Worm (Caenorhabditis elegans) whole organism, L1 larva: Measurements from ENCODE around the gene ttr-15.
A peak's percentile ranks its signal among the peaks of the same experiment; 100 is the strongest.

Experiments used
- alr-1 ChIP-seq: fragments of 200-800 bp; sonication (Bioruptor generic); optimal IDR thresholded peaks from 2 replicates; lab custom pipeline; 2018; ENCODE audit warnings: borderline replicate concordance, mild to moderate bottlenecking, missing genetic modification characterization, missing compliant biosample characterization
- blmp-1 ChIP-seq: fragments of 150-350 bp; optimal IDR thresholded peaks from 2 replicates; lab custom pipeline; 2014; ENCODE audit warnings: missing biosample characterization, missing genetic modification characterization
- ceh-63 ChIP-seq: fragments of 200-800 bp; sonication (Bioruptor generic); optimal IDR thresholded peaks from 2 replicates; lab custom pipeline; 2018; ENCODE audit warnings: mild to moderate bottlenecking, missing genetic modification characterization, missing compliant biosample characterization
- ceh-88 ChIP-seq: fragments of 200-800 bp; sonication (Bioruptor generic); IDR thresholded peaks from 2 replicates; pipeline ENCODE4 v1.3.6; 2022; ENCODE audit warnings: missing genetic modification characterization, missing compliant biosample characterization
- ceh-90 ChIP-seq: sonication (generic microtip); optimal IDR thresholded peaks from 2 replicates; lab custom pipeline; 2016; ENCODE audit warnings: missing genetic modification characterization, missing compliant biosample characterization
- ces-1 ChIP-seq: fragments of 150-350 bp; optimal IDR thresholded peaks from 2 replicates; lab custom pipeline; 2014; ENCODE audit warnings: missing biosample characterization, missing genetic modification reagents, missing genetic modification characterization
- dsc-1 ChIP-seq: sonication (generic microtip); optimal IDR thresholded peaks from 2 replicates; lab custom pipeline; 2016; ENCODE audit warnings: mild to moderate bottlenecking, missing genetic modification characterization, missing compliant biosample characterization
- efl-1 ChIP-seq, 4 experiments: fragments of 150-350 bp; optimal IDR thresholded peaks in 3 of 4; peaks in 1 of 4; 1 replicate in 1 of 4; 2 replicates in 3 of 4; lab custom pipeline; 2014; ENCODE audit warnings: missing biosample characterization in 2 of 4, missing genetic modification characterization in 2 of 4, missing genetic modification reagents in 2 of 4
- elt-3 ChIP-seq, 6 experiments: fragments of 150-350 bp in 1 of 6; sonication (generic microtip); optimal IDR thresholded peaks; 2 replicates each; lab custom pipeline; 2017 to 2018; ENCODE audit warnings: missing biosample characterization in 6 of 6, missing genetic modification characterization in 6 of 6, inconsistent platforms in 1 of 6
- fkh-10 ChIP-seq: sonication (generic microtip); optimal IDR thresholded peaks from 2 replicates; lab custom pipeline; 2017; ENCODE audit warnings: missing biosample characterization, missing genetic modification reagents, missing genetic modification characterization
- fkh-4 ChIP-seq: sonication (generic microtip); optimal IDR thresholded peaks from 2 replicates; lab custom pipeline; 2016; ENCODE audit warnings: missing compliant biosample characterization, missing genetic modification characterization, borderline replicate concordance
- fkh-8 ChIP-seq: sonication (generic microtip); optimal IDR thresholded peaks from 2 replicates; lab custom pipeline; 2016; ENCODE audit warnings: mild to moderate bottlenecking, missing genetic modification characterization, missing compliant biosample characterization
- fos-1 ChIP-seq: fragments of 150-350 bp; optimal IDR thresholded peaks from 2 replicates; lab custom pipeline; 2014; ENCODE audit warnings: missing biosample characterization, missing genetic modification characterization
- grh-1 ChIP-seq: fragments of 200-800 bp; sonication (Bioruptor generic); IDR thresholded peaks from 2 replicates; pipeline ENCODE4 v1.3.6; 2022; ENCODE audit warnings: missing genetic modification reagents, missing genetic modification characterization, missing compliant biosample characterization
- hlh-17 ChIP-seq: fragments of 200-800 bp; sonication (Bioruptor generic); optimal IDR thresholded peaks from 2 replicates; lab custom pipeline; 2018; ENCODE audit warnings: missing genetic modification characterization, mild to moderate bottlenecking, missing compliant biosample characterization, moderate library complexity, borderline replicate concordance
- hpl-2 ChIP-seq: fragments of 150-350 bp; optimal IDR thresholded peaks from 2 replicates; lab custom pipeline; 2014; ENCODE audit warnings: missing biosample characterization, missing genetic modification reagents, missing genetic modification characterization
- isw-1 ChIP-seq: fragments of 200-800 bp; sonication (Bioruptor generic); IDR thresholded peaks from 2 replicates; pipeline ENCODE4 v1.3.6; 2022; ENCODE audit warnings: missing genetic modification characterization, missing compliant biosample characterization
- jun-1 ChIP-seq: fragments of 150-350 bp; optimal IDR thresholded peaks from 2 replicates; lab custom pipeline; 2014; ENCODE audit warnings: missing biosample characterization, missing genetic modification reagents, missing genetic modification characterization
- lin-13 ChIP-seq: fragments of 150-350 bp; optimal IDR thresholded peaks from 2 replicates; lab custom pipeline; 2014; ENCODE audit warnings: missing biosample characterization, missing genetic modification reagents, missing genetic modification characterization
- lin-14 ChIP-seq: fragments of 200-800 bp; sonication (Bioruptor generic); optimal IDR thresholded peaks from 2 replicates; lab custom pipeline; 2018; ENCODE audit warnings: mild to moderate bottlenecking, missing genetic modification characterization, moderate library complexity, missing compliant biosample characterization
- lin-35 ChIP-seq, 2 experiments: fragments of 150-350 bp; optimal IDR thresholded peaks; 2 replicates each; lab custom pipeline; 2014; ENCODE audit warnings: missing biosample characterization in 2 of 2, missing genetic modification characterization in 2 of 2, missing genetic modification reagents in 2 of 2
- lsy-2 ChIP-seq, 2 experiments: fragments of 150-350 bp; optimal IDR thresholded peaks; 2 replicates each; lab custom pipeline; 2014; ENCODE audit warnings: missing biosample characterization in 2 of 2, missing genetic modification characterization in 2 of 2
- mab-9 ChIP-seq: fragments of 200-800 bp; sonication (Bioruptor generic); IDR thresholded peaks from 2 replicates; pipeline ENCODE4 v1.3.6; 2022; ENCODE audit warnings: missing genetic modification reagents, missing genetic modification characterization, missing compliant biosample characterization
- mdl-1 ChIP-seq, 2 experiments: fragments of 150-350 bp; optimal IDR thresholded peaks; 2 replicates each; lab custom pipeline; 2014 to 2017; ENCODE audit warnings: missing biosample characterization in 2 of 2, missing genetic modification characterization in 2 of 2, inconsistent platforms in 1 of 2
- mep-1 ChIP-seq: fragments of 150-350 bp; optimal IDR thresholded peaks from 2 replicates; lab custom pipeline; 2014; ENCODE audit warnings: missing biosample characterization, missing genetic modification characterization
- nhr-12 ChIP-seq: sonication (generic microtip); optimal IDR thresholded peaks from 2 replicates; lab custom pipeline; 2017; ENCODE audit warnings: missing biosample characterization, missing genetic modification characterization
- nhr-47 ChIP-seq: sonication (generic microtip); optimal IDR thresholded peaks from 2 replicates; lab custom pipeline; 2016; ENCODE audit warnings: mild to moderate bottlenecking, missing genetic modification characterization, moderate library complexity, missing compliant biosample characterization
- nhr-76 ChIP-seq: sonication (generic microtip); optimal IDR thresholded peaks from 2 replicates; lab custom pipeline; 2017; ENCODE audit warnings: missing biosample characterization, missing genetic modification characterization
- pax-3 ChIP-seq: fragments of 200-800 bp; sonication (Bioruptor generic); optimal IDR thresholded peaks from 2 replicates; lab custom pipeline; 2018; ENCODE audit warnings: mild to moderate bottlenecking, missing genetic modification characterization, moderate library complexity, missing compliant biosample characterization
- pqm-1 ChIP-seq: sonication (generic microtip); optimal IDR thresholded peaks from 3 replicates; lab custom pipeline; 2017; ENCODE audit warnings: missing biosample characterization, missing genetic modification characterization
- rnt-1 ChIP-seq: sonication (generic microtip); optimal IDR thresholded peaks from 2 replicates; lab custom pipeline; 2016; ENCODE audit warnings: mild to moderate bottlenecking, missing genetic modification characterization, moderate library complexity, missing compliant biosample characterization
- snu-23 ChIP-seq: sonication (generic microtip); optimal IDR thresholded peaks from 2 replicates; lab custom pipeline; 2016; ENCODE audit warnings: missing genetic modification characterization, missing compliant biosample characterization
- tlp-1 ChIP-seq: fragments of 150-350 bp; optimal IDR thresholded peaks from 2 replicates; lab custom pipeline; 2014; ENCODE audit warnings: missing biosample characterization, missing genetic modification characterization
- unc-130 ChIP-seq: fragments of 150-350 bp; optimal IDR thresholded peaks from 2 replicates; lab custom pipeline; 2017; ENCODE audit warnings: missing biosample characterization, missing genetic modification characterization, inconsistent platforms
- unc-98 ChIP-seq: fragments of 200-800 bp; sonication (Bioruptor generic); IDR thresholded peaks from 2 replicates; pipeline ENCODE4 v1.3.6; 2022; ENCODE audit warnings: missing genetic modification characterization, missing compliant biosample characterization
- vab-15 ChIP-seq: sonication (generic microtip); optimal IDR thresholded peaks from 2 replicates; lab custom pipeline; 2017; ENCODE audit warnings: missing genotype, mild to moderate bottlenecking, missing genetic modification characterization, missing compliant biosample characterization
- xbp-1 ChIP-seq: sonication (generic microtip); optimal IDR thresholded peaks from 2 replicates; lab custom pipeline; 2016; ENCODE audit warnings: missing genetic modification characterization, missing compliant biosample characterization
- zip-4 ChIP-seq: fragments of 200-800 bp; sonication (Bioruptor generic); optimal IDR thresholded peaks from 2 replicates; lab custom pipeline; 2018; ENCODE audit warnings: mild to moderate bottlenecking, missing genetic modification characterization, moderate library complexity, missing compliant biosample characterization
- ztf-4 ChIP-seq: fragments of 150-350 bp; optimal IDR thresholded peaks from 2 replicates; lab custom pipeline; 2014; ENCODE audit warnings: missing biosample characterization, missing genetic modification characterization

Gene ttr-15

DNA sequence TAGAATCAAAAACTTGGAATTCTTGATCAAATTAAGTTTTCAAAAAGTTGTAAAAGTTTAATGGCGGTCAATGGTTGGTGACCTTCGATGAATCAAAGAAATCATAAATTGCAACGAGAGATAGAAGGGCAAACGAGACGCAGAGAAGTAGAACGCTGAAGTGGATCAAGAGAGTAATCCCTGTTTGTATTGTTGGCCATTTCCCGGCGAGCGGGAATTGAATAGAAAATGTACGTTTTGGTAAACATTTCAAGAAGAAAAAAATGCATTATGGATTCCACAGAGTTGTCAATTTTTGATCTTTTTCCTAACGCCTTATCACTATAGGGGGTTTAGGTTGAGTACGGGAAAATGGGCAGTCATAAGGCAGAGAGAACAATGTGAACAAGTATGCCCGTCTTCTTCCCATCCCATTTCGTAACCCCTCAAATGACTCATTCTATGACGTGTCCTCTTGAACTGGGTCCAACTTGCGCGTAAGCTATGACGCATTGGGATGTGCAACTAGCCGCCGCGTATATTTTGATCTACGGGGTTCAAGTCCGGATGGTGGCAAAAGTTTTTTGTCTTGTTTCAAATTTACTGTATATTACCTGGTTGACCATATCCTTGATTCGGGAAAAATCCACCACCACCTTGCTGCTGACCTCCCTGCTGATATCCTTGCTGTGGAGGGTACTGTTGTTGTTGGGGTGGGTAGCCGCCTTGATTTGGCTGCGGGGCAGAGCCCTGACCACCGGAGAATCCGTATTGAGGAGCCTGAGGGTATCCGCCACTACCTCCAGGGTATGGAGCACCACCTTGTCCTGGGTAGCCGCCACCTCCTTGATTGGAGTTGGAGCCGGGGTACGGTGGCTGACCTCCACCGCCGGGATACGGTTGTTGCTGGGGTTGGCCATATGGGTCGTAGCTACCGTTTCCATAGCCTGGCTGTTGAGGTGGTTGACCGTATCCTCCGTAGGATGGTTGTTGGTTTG, 8.8 kb upstream of the ttr-15 start (continued):
- TF ChIP-seq pqm-1 (tag; lab: Kevin White, UChicago) (no peak), fkh-8 (tag; lab: Kevin White, UChicago) (no peak), zip-4 (GFP tag; lab: Kevin White, UChicago) (no peak), ceh-90 (tag; lab: Kevin White, UChicago) (no peak), xbp-1 (no peak), jun-1 (tag; lab: Kevin White, UChicago) (no peak), ceh-63 (no peak), mdl-1 (tag; optimal IDR thresholded peaks at IDR 0.05; lab: Kevin White, UChicago) (no peak), nhr-12 (tag; lab: Kevin White, UChicago) (no peak), isw-1 (GFP tag; lab: Robert Waterston, UW) (no peak), ceh-88 (GFP tag; lab: Robert Waterston, UW) (no peak), hpl-2 (GFP tag; lab: Kevin White, UChicago) (no peak), mab-9 (GFP tag; lab: Robert Waterston, UW) (no peak), lin-13 (no peak), pax-3 (tag; lab: Kevin White, UChicago) (no peak), unc-130 (no peak), nhr-47 (tag; lab: Kevin White, UChicago) (no peak), ztf-4 (tag; lab: Kevin White, UChicago) (no peak), tlp-1 (tag; lab: Kevin White, UChicago) (no peak)

- no peak for TF ChIP-seq vab-15 (tag; lab: Kevin White, UChicago)
- peak in 1 of 2 experiments; percentile 6 for TF ChIP-seq lin-35 (GFP tag; optimal IDR thresholded peaks at IDR 0.05; lab: Kevin White, UChicago)
- no peak for TF ChIP-seq fkh-10 (GFP tag; lab: Kevin White, UChicago)
- no peak for TF ChIP-seq nhr-76 (tag; lab: Kevin White, UChicago)
- TF ChIP-seq snu-23 (GFP tag; lab: Kevin White, UChicago), result no peak
- no peak for TF ChIP-seq fkh-8 (tag; lab: Kevin White, UChicago)
- TF ChIP-seq ceh-63, result no peak
- peak; percentile 56 for TF ChIP-seq lin-14 (GFP tag; lab: Kevin White, UChicago)
- peak in 2 of 6 experiments; percentile 34 to 82 for TF ChIP-seq elt-3 (tag; optimal IDR thresholded peaks at IDR 0.05; lab: Kevin White, UChicago)
- no peak for TF ChIP-seq zip-4 (GFP tag; lab: Kevin White, UChicago)
- no peak for TF ChIP-seq unc-98 (GFP tag; lab: Robert Waterston, UW)
- TF ChIP-seq blmp-1 (tag; lab: Kevin White, UChicago), result peak; percentile 7
- TF ChIP-seq grh-1 (GFP tag; lab: Robert Waterston, UW), result no peak
- no peak for TF ChIP-seq fos-1 (tag; lab: Kevin White, UChicago)
- TF ChIP-seq hpl-2 (GFP tag; lab: Kevin White, UChicago), result no peak
- TF ChIP-seq rnt-1 (tag; lab: Kevin White, UChicago), result peak; percentile 19
- TF ChIP-seq isw-1 (GFP tag; lab: Robert Waterston, UW), result no peak
- no peak for TF ChIP-seq ces-1
- peak in 1 of 2 experiments; percentile 6 for TF ChIP-seq lsy-2 (tag; optimal IDR thresholded peaks at IDR 0.05; lab: Kevin White, UChicago)
- no peak for TF ChIP-seq alr-1 (tag; lab: Kevin White, UChicago)
- TF ChIP-seq efl-1 (optimal IDR thresholded peaks at IDR 0.05; lab: Kevin White, UChicago), result no peak
- peak in 1 of 2 experiments; percentile 10 for TF ChIP-seq efl-1 (GFP tag; optimal IDR thresholded peaks at IDR 0.05 in 1 of 2; lab: Kevin White, UChicago)
- TF ChIP-seq dsc-1, result no peak
- TF ChIP-seq mep-1, result no peak
- TF ChIP-seq hlh-17 (GFP tag; lab: Kevin White, UChicago), result no peak
- TF ChIP-seq fkh-4 (tag; lab: Kevin White, UChicago), result no peak
- TF ChIP-seq ceh-88 (GFP tag; lab: Robert Waterston, UW), result no peak
- peak in 1 of 2 experiments; percentile 38 for TF ChIP-seq mdl-1 (tag; optimal IDR thresholded peaks at IDR 0.05; lab: Kevin White, UChicago)
Observed at ce11 chrIII:10329811-10330210, 7.8 kb upstream of the ttr-15 start.
